Fruit fly (Drosophila melanogaster): ENCODE measurements around the gene upd1.

dm6 chrX:18350609-18351008 is 41.5 kb upstream of the upd1 start:
- no peak for TF ChIP-seq Myc (optimal IDR thresholded peaks at IDR 0.05)
- TF ChIP-seq insv (optimal IDR thresholded peaks at IDR 0.05): no peak
- TF ChIP-seq h (optimal IDR thresholded peaks at IDR 0.05): no peak
- TF ChIP-seq ttk (optimal IDR thresholded peaks at IDR 0.05): no peak
- TF ChIP-seq psq (optimal IDR thresholded peaks at IDR 0.05): no peak
- no peak for TF ChIP-seq Sin3A (optimal IDR thresholded peaks at IDR 0.05)
